Fruit fly (Drosophila melanogaster): ENCODE data around the gene CG7768.

DNA sequence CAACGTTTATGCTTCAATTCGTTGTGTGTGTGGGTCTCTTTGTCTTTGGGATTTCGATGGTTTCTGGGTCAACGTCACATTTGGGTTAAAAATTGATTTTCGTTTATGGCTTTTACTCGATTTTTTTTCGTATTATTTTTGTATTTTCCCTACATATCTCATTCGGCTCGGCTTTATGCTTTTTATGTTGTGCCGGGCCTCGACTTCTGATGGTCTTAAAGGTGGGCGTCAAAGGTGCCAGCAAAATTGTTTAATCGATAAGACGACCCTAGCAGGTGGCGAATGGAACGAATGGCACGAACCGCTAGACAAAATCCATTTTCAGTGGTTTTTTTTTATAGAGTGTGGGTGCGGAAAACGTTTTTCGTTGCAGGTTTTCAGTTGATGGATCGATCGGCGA lies 1.9 kb upstream of the CG7768 start:
- TF ChIP-seq insv (optimal IDR thresholded peaks at IDR 0.05) (no peak), psq (optimal IDR thresholded peaks at IDR 0.05) (no peak)
